Worm (Caenorhabditis elegans) whole organism, L3 larva: Measurements from ENCODE around the gene lin-22.

Source experiments
- R02D3.7 ChIP-seq: fragments of 150-350 bp; optimal IDR thresholded peaks from 2 replicates; lab custom pipeline; 2014; ENCODE audit warnings: missing biosample characterization, missing genetic modification characterization
- ZK546.5 ChIP-seq: sonication (generic microtip); optimal IDR thresholded peaks from 2 replicates; lab custom pipeline; 2017; ENCODE audit warnings: missing biosample characterization, missing genetic modification characterization
- aly-2 ChIP-seq: fragments of 150-350 bp; optimal IDR thresholded peaks from 2 replicates; lab custom pipeline; 2014; ENCODE audit warnings: missing biosample characterization, missing genetic modification characterization
- ama-1 ChIP-seq: fragments of 150-350 bp; optimal IDR thresholded peaks from 2 replicates; lab custom pipeline; 2018
- ceh-16 ChIP-seq: sonication (generic microtip); optimal IDR thresholded peaks from 2 replicates; lab custom pipeline; 2017; ENCODE audit warnings: missing biosample characterization, missing genetic modification characterization
- ceh-28 ChIP-seq: fragments of 150-350 bp; optimal IDR thresholded peaks from 2 replicates; lab custom pipeline; 2014; ENCODE audit warnings: missing biosample characterization, missing genetic modification reagents, missing genetic modification characterization
- ceh-82 ChIP-seq: fragments of 150-350 bp; optimal IDR thresholded peaks from 2 replicates; lab custom pipeline; 2014; ENCODE audit warnings: missing biosample characterization, missing genetic modification characterization
- egl-27 ChIP-seq: sonication (generic microtip); optimal IDR thresholded peaks from 4 replicates; lab custom pipeline; 2017; ENCODE audit warnings: missing biosample characterization, missing genetic modification reagents, missing genetic modification characterization
- egl-5 ChIP-seq: fragments of 150-350 bp; optimal IDR thresholded peaks from 2 replicates; lab custom pipeline; 2017; ENCODE audit warnings: missing biosample characterization, missing genetic modification reagents, missing genetic modification characterization, inconsistent platforms
- elt-1 ChIP-seq: fragments of 150-350 bp; optimal IDR thresholded peaks from 2 replicates; lab custom pipeline; 2014; ENCODE audit warnings: missing biosample characterization, missing genetic modification characterization
- elt-2 ChIP-seq: sonication (generic microtip); optimal IDR thresholded peaks from 2 replicates; lab custom pipeline; 2016; ENCODE audit warnings: missing genetic modification reagents, mild to moderate bottlenecking, missing genetic modification characterization, missing compliant biosample characterization
- elt-3 ChIP-seq, 3 experiments: fragments of 150-350 bp in 1 of 3; sonication (generic microtip) in 2 of 3; optimal IDR thresholded peaks; 2 replicates in 2 of 3; 4 replicates in 1 of 3; lab custom pipeline; 2014 to 2017; ENCODE audit warnings: missing biosample characterization in 3 of 3, missing genetic modification characterization in 3 of 3
- fkh-10 ChIP-seq: sonication (generic microtip); optimal IDR thresholded peaks from 2 replicates; lab custom pipeline; 2017; ENCODE audit warnings: missing biosample characterization, missing genetic modification reagents, missing genetic modification characterization
- hmg-11 ChIP-seq: sonication (generic microtip); optimal IDR thresholded peaks from 2 replicates; lab custom pipeline; 2016; ENCODE audit warnings: missing genetic modification characterization, missing compliant biosample characterization
- jun-1 ChIP-seq: fragments of 150-350 bp; optimal IDR thresholded peaks from 2 replicates; lab custom pipeline; 2014; ENCODE audit warnings: missing biosample characterization, missing genetic modification reagents, missing genetic modification characterization
- lin-15B ChIP-seq: fragments of 150-350 bp; optimal IDR thresholded peaks from 2 replicates; lab custom pipeline; 2014; ENCODE audit warnings: missing biosample characterization, missing genetic modification characterization
- lin-39 ChIP-seq: fragments of 150-350 bp; optimal IDR thresholded peaks from 2 replicates; lab custom pipeline; 2018; ENCODE audit warnings: missing biosample characterization, missing genetic modification reagents, missing genetic modification characterization
- lsy-12 ChIP-seq: sonication (generic microtip); optimal IDR thresholded peaks from 2 replicates; lab custom pipeline; 2016; ENCODE audit warnings: mild to moderate bottlenecking, missing genetic modification characterization, missing compliant biosample characterization
- mdl-1 ChIP-seq: fragments of 150-350 bp; optimal IDR thresholded peaks from 2 replicates; lab custom pipeline; 2014; ENCODE audit warnings: missing biosample characterization, missing genetic modification characterization
- mml-1 ChIP-seq: fragments of 150-350 bp; sonication (generic microtip); optimal IDR thresholded peaks from 3 replicates; lab custom pipeline; 2014; ENCODE audit warnings: missing biosample characterization, missing genetic modification characterization
- nfya-1 ChIP-seq: sonication (generic microtip); optimal IDR thresholded peaks from 2 replicates; lab custom pipeline; 2017; ENCODE audit warnings: missing genetic modification characterization, mild to moderate bottlenecking, missing compliant biosample characterization, antibody characterized with exemption, moderate library complexity; ENCODE audit not compliant: insufficient read depth
- nhr-11 ChIP-seq: fragments of 150-350 bp; optimal IDR thresholded peaks from 2 replicates; lab custom pipeline; 2014; ENCODE audit warnings: missing biosample characterization, missing genetic modification characterization
- nhr-12 ChIP-seq: fragments of 150-350 bp; optimal IDR thresholded peaks from 2 replicates; lab custom pipeline; 2014; ENCODE audit warnings: missing biosample characterization, missing genetic modification characterization
- nhr-23 ChIP-seq: fragments of 150-350 bp; optimal IDR thresholded peaks from 2 replicates; lab custom pipeline; 2014; ENCODE audit warnings: missing biosample characterization, missing genetic modification reagents, missing genetic modification characterization
- nhr-237 ChIP-seq: fragments of 150-350 bp; optimal IDR thresholded peaks from 2 replicates; lab custom pipeline; 2014; ENCODE audit warnings: missing biosample characterization, missing genetic modification characterization
- nhr-25 ChIP-seq: sonication (generic microtip); optimal IDR thresholded peaks from 2 replicates; lab custom pipeline; 2017; ENCODE audit warnings: missing biosample characterization, missing genetic modification characterization
- nhr-28 ChIP-seq: fragments of 150-350 bp; optimal IDR thresholded peaks from 2 replicates; lab custom pipeline; 2014; ENCODE audit warnings: missing biosample characterization, missing genetic modification characterization
- nhr-43 ChIP-seq: sonication (generic microtip); optimal IDR thresholded peaks from 2 replicates; lab custom pipeline; 2016; ENCODE audit warnings: mild to moderate bottlenecking, missing genetic modification characterization, missing compliant biosample characterization; ENCODE audit not compliant: poor library complexity, severe bottlenecking
- nhr-76 ChIP-seq: fragments of 150-350 bp; sonication (generic microtip); optimal IDR thresholded peaks from 5 replicates; lab custom pipeline; 2014; ENCODE audit warnings: missing biosample characterization, missing genetic modification characterization
- nhr-77 ChIP-seq: fragments of 150-350 bp; optimal IDR thresholded peaks from 2 replicates; lab custom pipeline; 2014; ENCODE audit warnings: missing biosample characterization, missing genetic modification characterization
- pha-4 ChIP-seq: fragments of 150-350 bp; optimal IDR thresholded peaks from 2 replicates; lab custom pipeline; 2014; ENCODE audit warnings: missing biosample characterization, missing genetic modification reagents, missing genetic modification characterization
- pqm-1 ChIP-seq: fragments of 150-350 bp; optimal IDR thresholded peaks from 2 replicates; lab custom pipeline; 2017; ENCODE audit warnings: missing biosample characterization, missing genetic modification characterization, inconsistent platforms
- sea-2 ChIP-seq: fragments of 150-350 bp; sonication (generic microtip); optimal IDR thresholded peaks from 4 replicates; lab custom pipeline; 2014; ENCODE audit warnings: missing biosample characterization, missing genetic modification reagents, missing genetic modification characterization
- skn-1 ChIP-seq: fragments of 150-350 bp; optimal IDR thresholded peaks from 2 replicates; lab custom pipeline; 2014; ENCODE audit warnings: missing biosample characterization, missing genetic modification characterization
- snpc-4 ChIP-seq: fragments of 150-350 bp; optimal IDR thresholded peaks from 2 replicates; lab custom pipeline; 2014; ENCODE audit warnings: missing biosample characterization, missing genetic modification characterization
- tbx-2 ChIP-seq: sonication (generic microtip); optimal IDR thresholded peaks from 2 replicates; lab custom pipeline; 2016; ENCODE audit warnings: mild to moderate bottlenecking, missing genetic modification characterization, missing compliant biosample characterization
- unc-62 ChIP-seq: fragments of 150-350 bp; sonication (generic microtip); optimal IDR thresholded peaks from 4 replicates; lab custom pipeline; 2014; ENCODE audit warnings: missing biosample characterization, missing genetic modification reagents, missing genetic modification characterization
- ztf-4 ChIP-seq: fragments of 150-350 bp; optimal IDR thresholded peaks from 2 replicates; lab custom pipeline; 2014; ENCODE audit warnings: missing biosample characterization, missing genetic modification characterization

The lin-22 gene

ce11 chrIV:3046889-3047288 is 27.4 kb downstream of the lin-22 start:
- TF ChIP-seq unc-62 (GFP tag; lab: Kevin White, UChicago) (no peak), ztf-4 (tag; lab: Kevin White, UChicago) (no peak), ZK546.5 (no peak), tbx-2 (no peak), nhr-237 (tag; lab: Kevin White, UChicago) (no peak), mdl-1 (no peak), mml-1 (no peak), nhr-77 (tag; lab: Kevin White, UChicago) (no peak), lsy-12 (no peak), sea-2 (GFP tag; lab: Kevin White, UChicago) (no peak), ceh-16 (tag; lab: Kevin White, UChicago) (no peak), nhr-12 (tag; lab: Kevin White, UChicago) (no peak), nfya-1 (no peak), nhr-28 (tag; lab: Kevin White, UChicago) (no peak), nhr-43 (tag; lab: Kevin White, UChicago) (no peak), ceh-82 (tag; lab: Kevin White, UChicago) (no peak)

ce11 chrIV:3050054-3050990 is 30.8 kb downstream of the lin-22 start, which contains the start of gene eel-1:
eel-1 (minus strand) TSS chrIV:3050104.
- TF ChIP-seq snpc-4 (tag; lab: Kevin White, UChicago), result peak; percentile 69
- peak; percentile 46 for TF ChIP-seq mdl-1
- peak in 1 of 3 experiments; percentile 11 for TF ChIP-seq elt-3 (tag; optimal IDR thresholded peaks at IDR 0.05; lab: Kevin White, UChicago)
- TF ChIP-seq lin-39 (tag; lab: Kevin White, UChicago), result peak; percentile 80
- TF ChIP-seq elt-2 (tag; lab: Kevin White, UChicago), result peak; percentile 63
- TF ChIP-seq nhr-23, result peak; percentile 84
- peak; percentile 11 for TF ChIP-seq nhr-76 (tag; lab: Kevin White, UChicago)
- TF ChIP-seq ceh-28, result peak; percentile 77
- peak; percentile 42 for TF ChIP-seq fkh-10
- TF ChIP-seq ZK546.5, result peak; percentile 28
- peak; percentile 65 for TF ChIP-seq pqm-1 (tag; lab: Kevin White, UChicago)
- peak; percentile 73 for TF ChIP-seq nhr-77 (tag; lab: Kevin White, UChicago)
- TF ChIP-seq R02D3.7 (tag; lab: Kevin White, UChicago), result peak; percentile 83
- TF ChIP-seq ztf-4 (tag; lab: Kevin White, UChicago), result peak; percentile 37
- TF ChIP-seq egl-27 (tag; lab: Kevin White, UChicago), result peak; percentile 81
- TF ChIP-seq lin-15B, result peak; percentile 88
- peak; percentile 87 for TF ChIP-seq ceh-82 (tag; lab: Kevin White, UChicago)
- peak; percentile 73 for TF ChIP-seq hmg-11 (tag; lab: Kevin White, UChicago)
- TF ChIP-seq nhr-43 (tag; lab: Kevin White, UChicago), result peak; percentile 97
- peak; percentile 89 for TF ChIP-seq tbx-2
- TF ChIP-seq egl-5, result peak; percentile 95
- peak; percentile 60 for TF ChIP-seq nhr-11 (tag; lab: Kevin White, UChicago)
- peak; percentile 92 for TF ChIP-seq nfya-1
- peak; percentile 75 for TF ChIP-seq nhr-25 (tag; lab: Kevin White, UChicago)
- peak; percentile 47 for TF ChIP-seq aly-2 (tag; lab: Kevin White, UChicago)
- peak; percentile 2 for TF ChIP-seq ama-1
- TF ChIP-seq elt-1, result peak; percentile 17
- peak; percentile 54 for TF ChIP-seq unc-62 (GFP tag; lab: Kevin White, UChicago)
- TF ChIP-seq lsy-12, result peak; percentile 93
- peak; percentile 88 for TF ChIP-seq pha-4
- TF ChIP-seq jun-1 (tag; lab: Kevin White, UChicago), result peak; percentile 75
- TF ChIP-seq skn-1, result peak; percentile 74

ce11 chrIV:3053428-3053827 is 33.9 kb downstream of the lin-22 start, which contains the start of gene ivph-3:
ivph-3 (plus strand) TSS chrIV:3053728.
- TF ChIP-seq hmg-11 (tag; lab: Kevin White, UChicago) (no peak), pqm-1 (tag; lab: Kevin White, UChicago) (no peak), sea-2 (GFP tag; lab: Kevin White, UChicago) (no peak)
